Worm (Caenorhabditis elegans): ENCODE measurements around the gene ZK742.7.

ZK742.7 gene

ce11 chrV:7811758-7812157 lies 13.6 kb downstream of the ZK742.7 start, which contains the start of gene ZK742.4:
Gene ZK742.4 (minus strand): TSS chrV:7811792.
- TF ChIP-seq rcor-1 (GFP tag; IDR thresholded peaks at IDR 0.05) (no peak), snpc-1.3 (tag; optimal IDR thresholded peaks at IDR 0.05; ENCODE audit: insufficient read depth) (no peak), madf-6 (GFP tag; IDR thresholded peaks at IDR 0.05) (no peak), pha-4 (tag; optimal IDR thresholded peaks at IDR 0.05) (no peak), sdz-38 (tag; optimal IDR thresholded peaks at IDR 0.05) (no peak), nfya-2 (GFP tag; IDR thresholded peaks at IDR 0.05) (no peak), akir-1 (GFP tag; optimal IDR thresholded peaks at IDR 0.05) (no peak), efl-1 (GFP tag; optimal IDR thresholded peaks at IDR 0.05) (no peak), F23B12.7 (tag; optimal IDR thresholded peaks at IDR 0.05; ENCODE audit: insufficient read depth) (no peak), ceh-100 (GFP tag; IDR thresholded peaks at IDR 0.05) (no peak), bed-1 (GFP tag; IDR thresholded peaks at IDR 0.05) (no peak), mcd-1 (GFP tag; IDR thresholded peaks at IDR 0.05) (no peak), dpff-1 (tag; optimal IDR thresholded peaks at IDR 0.05) (no peak), K11D2.4 (GFP tag; IDR thresholded peaks at IDR 0.05) (no peak), let-526 (GFP tag; IDR thresholded peaks at IDR 0.05) (no peak), hmg-20 (GFP tag; IDR thresholded peaks at IDR 0.05) (no peak)

- peak; percentile 71 for TF ChIP-seq him-1 (tag; optimal IDR thresholded peaks at IDR 0.05)
- TF ChIP-seq madf-6 (GFP tag; IDR thresholded peaks at IDR 0.05): peak; percentile 57
- peak; percentile 41; the same call in 1 of the 2 replicates for TF ChIP-seq attf-6 (GFP tag; IDR thresholded peaks at IDR 0.05)
- TF ChIP-seq repo-1 (tag; optimal IDR thresholded peaks at IDR 0.05): peak; percentile 22
- TF ChIP-seq F52B5.7 (tag; optimal IDR thresholded peaks at IDR 0.05): no peak
- peak; percentile 57 for TF ChIP-seq B0336.3 (GFP tag; IDR thresholded peaks at IDR 0.05)
- no peak for TF ChIP-seq hmg-1.2 (GFP tag; IDR thresholded peaks at IDR 0.05)
- TF ChIP-seq athp-1 (tag; optimal IDR thresholded peaks at IDR 0.05): peak; percentile 8
- 0 out of 2 replicates have a peak, but pooled peaks have one; percentile 42 for TF ChIP-seq ceh-58 (GFP tag; IDR thresholded peaks at IDR 0.05)
- 0 out of 2 replicates have a peak, but pooled peaks have one; percentile 52 for TF ChIP-seq pbrm-1 (GFP tag; IDR thresholded peaks at IDR 0.05)
- TF ChIP-seq hsf-1 (GFP tag; IDR thresholded peaks at IDR 0.05): peak; percentile 75
- 0 out of 2 replicates have a peak, but pooled peaks have one; percentile 50 for TF ChIP-seq Y53G8AR.9 (GFP tag; conservative IDR thresholded peaks at IDR 0.05)
- no peak for TF ChIP-seq nhr-27 (tag; optimal IDR thresholded peaks at IDR 0.05)
- TF ChIP-seq Y56A3A.18 (GFP tag; IDR thresholded peaks at IDR 0.05): peak; percentile 59; the same call in 1 of the 2 replicates
- peak; percentile 53 for TF ChIP-seq hrde-1 (tag; optimal IDR thresholded peaks at IDR 0.05; ENCODE audit: borderline replicate concordance)
- TF ChIP-seq ekl-4 (GFP tag; IDR thresholded peaks at IDR 0.05): peak; percentile 66
- peak; percentile 34 for TF ChIP-seq lin-54 (GFP tag; optimal IDR thresholded peaks at IDR 0.05)
- no peak for TF ChIP-seq egl-44 (GFP tag; IDR thresholded peaks at IDR 0.05)
Observed at ce11 chrV:7814601-7815000, 16.4 kb downstream of the ZK742.7 start, which contains the start of gene ZK742.6. Gene ZK742.6 (minus strand): TSS chrV:7814942.

ce11 chrV:7816486-7816885 lies 18.3 kb downstream of the ZK742.7 start:
- TF ChIP-seq lsy-27 (tag; optimal IDR thresholded peaks at IDR 0.05; ENCODE audit: borderline replicate concordance, insufficient read depth): no peak
- no peak for TF ChIP-seq repo-1 (tag; optimal IDR thresholded peaks at IDR 0.05)
- no peak for TF ChIP-seq T07F8.4 (tag; optimal IDR thresholded peaks at IDR 0.05)
- TF ChIP-seq D2030.7 (GFP tag; IDR thresholded peaks at IDR 0.05): no peak
- TF ChIP-seq snpc-3.4 (tag; optimal IDR thresholded peaks at IDR 0.05): no peak
